Fruit fly (Drosophila melanogaster) whole organism, embryonic: ENCODE results near the gene sip3.

Experiments used
- C15 ChIP-seq: fragments of 200-800 bp; sonication (Bioruptor generic); IDR thresholded peaks from 3 replicates; pipeline ENCODE4 v1.3.6; 2022; ENCODE audit warnings: missing biosample characterization, missing genetic modification characterization
- CG11247 ChIP-seq: fragments of 200-800 bp; sonication (Bioruptor generic); IDR thresholded peaks from 2 replicates; pipeline ENCODE4 v1.3.6; 2022; ENCODE audit warnings: missing biosample characterization, missing genetic modification characterization
- CG11695 ChIP-seq: fragments of 200-800 bp; sonication (Bioruptor generic); IDR thresholded peaks from 3 replicates; pipeline ENCODE4 v1.3.6; 2022; ENCODE audit warnings: missing biosample characterization, missing genetic modification characterization
- CG12219 ChIP-seq: fragments of 200-800 bp; sonication (Bioruptor generic); optimal IDR thresholded peaks from 3 replicates; lab custom pipeline; 2018; ENCODE audit warnings: missing biosample characterization, mild to moderate bottlenecking, missing genetic modification characterization
- CG14014 ChIP-seq: fragments of 200-800 bp; sonication (Bioruptor generic); IDR thresholded peaks from 2 replicates; pipeline ENCODE4 v1.3.6; 2022; ENCODE audit warnings: missing biosample characterization, missing genetic modification characterization
- CG14860 ChIP-seq: fragments of 200-800 bp; sonication (Bioruptor generic); IDR thresholded peaks from 3 replicates; pipeline ENCODE4 v1.3.6; 2022; ENCODE audit warnings: missing biosample characterization, missing genetic modification characterization; ENCODE audit not compliant: partially characterized antibody
- CG14965 ChIP-seq: fragments of 200-800 bp; sonication (Bioruptor generic); optimal IDR thresholded peaks from 2 replicates; lab custom pipeline; 2016; ENCODE audit warnings: missing biosample characterization, missing genetic modification characterization, borderline replicate concordance
- CG16863 ChIP-seq: fragments of 200-800 bp; sonication (Bioruptor generic); optimal IDR thresholded peaks from 3 replicates; lab custom pipeline; 2016; ENCODE audit warnings: missing biosample characterization, missing genetic modification characterization
- CG17802 ChIP-seq: fragments of 200-800 bp; sonication (Bioruptor generic); optimal IDR thresholded peaks from 2 replicates; lab custom pipeline; 2018; ENCODE audit warnings: missing biosample characterization, mild to moderate bottlenecking, missing genetic modification characterization, moderate library complexity
- CG17829 ChIP-seq: fragments of 200-800 bp; optimal IDR thresholded peaks from 2 replicates; lab custom pipeline; 2019; ENCODE audit warnings: missing biosample characterization, mild to moderate bottlenecking, missing genetic modification characterization, moderate library complexity
- CG2120 ChIP-seq: fragments of 200-800 bp; sonication (Bioruptor generic); optimal IDR thresholded peaks from 3 replicates; lab custom pipeline; 2016; ENCODE audit warnings: missing biosample characterization, missing genetic modification characterization
- CG30403 ChIP-seq: fragments of 200-800 bp; sonication (Bioruptor generic); optimal IDR thresholded peaks from 3 replicates; lab custom pipeline; 2016; ENCODE audit warnings: missing biosample characterization, missing genetic modification characterization
- CG3847 ChIP-seq: fragments of 200-800 bp; sonication (Bioruptor generic); IDR thresholded peaks from 2 replicates; pipeline ENCODE4 v1.3.6; 2022; ENCODE audit warnings: missing biosample characterization, missing genetic modification characterization
- CG4617 ChIP-seq: fragments of 200-800 bp; sonication (Bioruptor generic); optimal IDR thresholded peaks from 3 replicates; lab custom pipeline; 2016; ENCODE audit warnings: missing biosample characterization, missing genetic modification characterization, borderline replicate concordance
- CG8388 ChIP-seq: fragments of 200-800 bp; sonication (Bioruptor generic); optimal IDR thresholded peaks from 2 replicates; lab custom pipeline; 2019; ENCODE audit warnings: missing biosample characterization, mild to moderate bottlenecking, missing genetic modification characterization, moderate library complexity
- CG9876 ChIP-seq: fragments of 200-800 bp; sonication (Bioruptor generic); optimal IDR thresholded peaks from 2 replicates; lab custom pipeline; 2016; ENCODE audit warnings: missing biosample characterization, missing genetic modification characterization
- CkIIα-i1 ChIP-seq: fragments of 200-800 bp; sonication (Bioruptor generic); IDR thresholded peaks from 2 replicates; pipeline ENCODE4 v1.3.6; 2022; ENCODE audit warnings: missing biosample characterization, missing genetic modification characterization
- Dip3 ChIP-seq: fragments of 200-800 bp; sonication (Bioruptor generic); optimal IDR thresholded peaks from 3 replicates; lab custom pipeline; 2016; ENCODE audit warnings: missing biosample characterization, missing genetic modification characterization
- Dref ChIP-seq: fragments of 200-800 bp; sonication (Bioruptor generic); IDR thresholded peaks from 2 replicates; pipeline ENCODE4 v1.3.6; 2022; ENCODE audit warnings: missing biosample characterization, missing genetic modification characterization
- Ets97D ChIP-seq: fragments of 200-800 bp; sonication (Bioruptor generic); optimal IDR thresholded peaks from 3 replicates; lab custom pipeline; 2016; ENCODE audit warnings: missing biosample characterization, missing genetic modification characterization
- HmgZ ChIP-seq: fragments of 200-800 bp; sonication (Bioruptor generic); optimal IDR thresholded peaks from 2 replicates; lab custom pipeline; 2018; ENCODE audit warnings: missing biosample characterization, mild to moderate bottlenecking, missing genetic modification characterization
- MBD-R2 ChIP-seq: fragments of 200-800 bp; sonication (Bioruptor generic); IDR thresholded peaks from 2 replicates; pipeline ENCODE4 v1.3.6; 2022; ENCODE audit warnings: missing biosample characterization, missing genetic modification characterization
- Mes4 ChIP-seq: fragments of 200-800 bp; sonication (Bioruptor generic); optimal IDR thresholded peaks from 2 replicates; lab custom pipeline; 2016; ENCODE audit warnings: missing biosample characterization, missing genetic modification characterization
- NC2β ChIP-seq: fragments of 200-800 bp; sonication (Bioruptor generic); optimal IDR thresholded peaks from 2 replicates; lab custom pipeline; 2016; ENCODE audit warnings: missing biosample characterization, missing genetic modification characterization
- Rx ChIP-seq: fragments of 200-800 bp; sonication (Bioruptor generic); IDR thresholded peaks from 2 replicates; pipeline ENCODE4 v1.3.6; 2022; ENCODE audit warnings: missing biosample characterization, missing genetic modification characterization
- Usf ChIP-seq: fragments of 200-800 bp; sonication (Bioruptor generic); optimal IDR thresholded peaks from 2 replicates; lab custom pipeline; 2017; ENCODE audit warnings: missing genotype, missing biosample characterization, missing genetic modification characterization
- Xrp1 ChIP-seq: fragments of 200-800 bp; sonication (Bioruptor generic); IDR thresholded peaks from 2 replicates; pipeline ENCODE4 v1.3.6; 2022; ENCODE audit warnings: missing biosample characterization, missing genetic modification characterization
- amos ChIP-seq: fragments of 200-800 bp; sonication (Bioruptor generic); IDR thresholded peaks from 2 replicates; pipeline ENCODE4 v1.3.6; 2022; ENCODE audit warnings: missing biosample characterization, missing genetic modification characterization; ENCODE audit not compliant: partially characterized antibody
- ato ChIP-seq: fragments of 200-800 bp; sonication (Bioruptor generic); IDR thresholded peaks from 2 replicates; pipeline ENCODE4 v1.3.6; 2022; ENCODE audit warnings: missing biosample characterization, missing genetic modification characterization; ENCODE audit not compliant: partially characterized antibody
- chif ChIP-seq, 2 experiments: fragments of 200-800 bp; sonication (Bioruptor generic); optimal IDR thresholded peaks; 3 replicates each; lab custom pipeline; 2016; ENCODE audit warnings: missing biosample characterization in 2 of 2, missing genetic modification characterization in 2 of 2
- dmrt11E ChIP-seq: fragments of 200-800 bp; sonication (Bioruptor generic); optimal IDR thresholded peaks from 3 replicates; lab custom pipeline; 2018; ENCODE audit warnings: missing biosample characterization, mild to moderate bottlenecking, missing genetic modification characterization, moderate library complexity
- ewg ChIP-seq: fragments of 200-800 bp; sonication (Bioruptor generic); optimal IDR thresholded peaks from 3 replicates; lab custom pipeline; 2017; ENCODE audit warnings: mild to moderate bottlenecking, missing biosample characterization, missing genetic modification reagents, missing genetic modification characterization
- inv ChIP-seq: fragments of 200-800 bp; sonication (Bioruptor generic); IDR thresholded peaks from 2 replicates; pipeline ENCODE4 v1.3.6; 2022; ENCODE audit warnings: missing biosample characterization, missing genetic modification characterization; ENCODE audit not compliant: partially characterized antibody
- jumu ChIP-seq: fragments of 200-800 bp; sonication (Bioruptor generic); optimal IDR thresholded peaks from 3 replicates; lab custom pipeline; 2016; ENCODE audit warnings: missing biosample characterization, missing genetic modification characterization
- lbe ChIP-seq: fragments of 200-800 bp; sonication (Bioruptor generic); optimal IDR thresholded peaks from 2 replicates; lab custom pipeline; 2016; ENCODE audit warnings: missing biosample characterization, mild to moderate bottlenecking, missing genetic modification characterization
- mirr ChIP-seq: fragments of 200-800 bp; sonication (Bioruptor generic); optimal IDR thresholded peaks from 3 replicates; lab custom pipeline; 2018; ENCODE audit warnings: missing biosample characterization, mild to moderate bottlenecking, missing genetic modification characterization
- odd ChIP-seq: fragments of 200-800 bp; sonication (Bioruptor generic); optimal IDR thresholded peaks from 2 replicates; lab custom pipeline; 2017; ENCODE audit warnings: missing biosample characterization, mild to moderate bottlenecking, missing genetic modification characterization
- repo ChIP-seq: fragments of 200-800 bp; sonication (Bioruptor generic); optimal IDR thresholded peaks from 2 replicates; lab custom pipeline; 2016; ENCODE audit warnings: missing biosample characterization, missing genetic modification characterization
- row ChIP-seq: fragments of 200-800 bp; sonication (Bioruptor generic); IDR thresholded peaks from 3 replicates; pipeline ENCODE4 v1.3.6; 2022; ENCODE audit warnings: missing biosample characterization, missing genetic modification characterization
- sc ChIP-seq, 3 experiments: fragments of >200 bp in 2 of 3; fragments of 200-800 bp in 1 of 3; sonication (Bioruptor generic) in 1 of 3; optimal IDR thresholded peaks; 2 replicates in 2 of 3; 3 replicates in 1 of 3; lab custom pipeline; 2017; ENCODE audit warnings: mild to moderate bottlenecking in 1 of 3, missing biosample characterization in 1 of 3, missing genetic modification characterization in 1 of 3, missing genetic modification reagents in 1 of 3
- sens-2 ChIP-seq: fragments of 200-800 bp; sonication (Bioruptor generic); IDR thresholded peaks from 2 replicates; pipeline ENCODE4 v1.3.6; 2022; ENCODE audit warnings: missing biosample characterization, missing genetic modification characterization
- sna ChIP-seq: fragments of 200-800 bp; sonication (Bioruptor generic); IDR thresholded peaks from 2 replicates; pipeline ENCODE4 v1.3.6; 2022; ENCODE audit warnings: missing biosample characterization, missing genetic modification characterization; ENCODE audit not compliant: partially characterized antibody
- sob ChIP-seq: fragments of 200-800 bp; sonication (Bioruptor generic); IDR thresholded peaks from 2 replicates; pipeline ENCODE4 v1.3.6; 2022; ENCODE audit warnings: missing biosample characterization, missing genetic modification characterization
- tgo ChIP-seq: fragments of 200-800 bp; sonication (Bioruptor generic); IDR thresholded peaks from 3 replicates; pipeline ENCODE4 v1.3.6; 2022; ENCODE audit warnings: missing biosample characterization, missing genetic modification characterization
- tin ChIP-seq: fragments of 200-800 bp; sonication (Bioruptor generic); optimal IDR thresholded peaks from 3 replicates; lab custom pipeline; 2016; ENCODE audit warnings: missing biosample characterization, missing genetic modification characterization
- trem ChIP-seq: fragments of 200-800 bp; optimal IDR thresholded peaks from 3 replicates; lab custom pipeline; 2019; ENCODE audit warnings: missing biosample characterization, mild to moderate bottlenecking, missing genetic modification characterization, moderate library complexity
- unc-4 ChIP-seq: fragments of 200-800 bp; sonication (Bioruptor generic); IDR thresholded peaks from 2 replicates; pipeline ENCODE4 v1.3.6; 2022; ENCODE audit warnings: missing biosample characterization, missing genetic modification characterization; ENCODE audit not compliant: partially characterized antibody
- vfl ChIP-seq: fragments of 200-800 bp; sonication (Bioruptor generic); optimal IDR thresholded peaks from 2 replicates; lab custom pipeline; 2016; ENCODE audit warnings: missing biosample characterization, missing genetic modification characterization

sip3 gene

DNA sequence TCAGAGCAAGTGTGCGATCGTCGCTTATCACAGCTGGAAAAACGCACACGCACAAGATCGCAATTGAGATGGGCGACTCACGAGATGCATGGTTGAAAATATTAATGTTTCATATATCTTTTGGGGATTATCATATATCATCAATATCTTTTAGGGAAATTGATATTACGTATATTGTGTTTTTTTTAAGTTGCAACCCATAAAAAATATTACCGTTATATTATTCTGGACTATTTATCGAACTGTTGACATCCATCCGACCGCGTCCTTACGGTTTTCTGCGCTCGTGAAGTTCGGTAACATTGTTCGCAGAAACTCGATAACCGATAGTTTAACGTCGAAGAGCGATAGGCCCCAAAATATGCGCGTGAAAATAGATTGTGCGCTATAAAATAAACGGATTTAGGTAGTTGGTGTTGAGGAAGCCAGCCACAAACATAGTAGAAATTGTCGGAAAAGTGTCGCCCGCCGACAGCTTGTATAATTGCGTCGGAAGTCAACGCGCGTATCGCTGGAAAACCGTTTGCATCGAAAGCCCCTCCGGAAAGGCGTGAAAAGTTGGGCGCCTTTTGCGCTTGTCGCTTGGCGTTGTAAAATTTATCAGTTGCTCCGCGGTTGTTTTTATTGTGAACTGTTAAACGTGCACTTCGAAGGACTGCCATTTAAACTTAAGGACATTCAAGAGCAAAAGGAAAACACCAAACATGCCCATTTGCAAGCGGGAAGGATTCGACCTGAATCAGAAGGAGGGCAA, 21.8 kb downstream of the sip3 start, which contains the start of the genes Mccc1 and Acf (continued):
- peak; percentile 51; the same call in 1 of the 2 replicates for TF ChIP-seq sna (GFP tag; lab: Robert Waterston, UW)
- TF ChIP-seq trem (tag; lab: Kevin White, UChicago): peak; percentile 54
- TF ChIP-seq Dip3: peak; percentile 26
- no peak for TF ChIP-seq sc (optimal IDR thresholded peaks at IDR 0.05; lab: Kevin White, UChicago)
- no peak for TF ChIP-seq sc (GFP tag; optimal IDR thresholded peaks at IDR 0.05; lab: Kevin White, UChicago)
- peak; percentile 54 for TF ChIP-seq Xrp1 (GFP tag; lab: Robert Waterston, UW)
- TF ChIP-seq ato (GFP tag; lab: Robert Waterston, UW): peak; percentile 41; the same call in 1 of the 2 replicates
- no peak for TF ChIP-seq odd (GFP tag; lab: Kevin White, UChicago)
- TF ChIP-seq jumu (GFP tag; lab: Kevin White, UChicago): peak; percentile 31
- TF ChIP-seq CG3847: peak; percentile 44; the same call in 1 of the 2 replicates
- TF ChIP-seq Dref: peak; percentile 71
- no peak for TF ChIP-seq C15 (GFP tag; lab: Robert Waterston, UW)
- TF ChIP-seq Rx (GFP tag; lab: Robert Waterston, UW): no peak
- no peak for TF ChIP-seq CG12219 (GFP tag; lab: Kevin White, UChicago)
- TF ChIP-seq CG4617 (GFP tag; lab: Kevin White, UChicago): no peak
- peak; percentile 35; the same call in 1 of the 2 replicates for TF ChIP-seq MBD-R2 (GFP tag; lab: Robert Waterston, UW)
- no peak for TF ChIP-seq CG14965 (GFP tag; lab: Kevin White, UChicago)
- TF ChIP-seq CG8388 (GFP tag; lab: Kevin White, UChicago): no peak
- peak; percentile 47 for TF ChIP-seq HmgZ (tag; lab: Kevin White, UChicago)
- peak; percentile 37; the same call in 1 of the 2 replicates for TF ChIP-seq sob (GFP tag; lab: Robert Waterston, UW)
- no peak for TF ChIP-seq CkIIα-i1 (GFP tag; lab: Robert Waterston, UW)
- TF ChIP-seq repo: no peak
- no peak for TF ChIP-seq CG17802 (tag; lab: Kevin White, UChicago)
- TF ChIP-seq NC2β (GFP tag; lab: Kevin White, UChicago): peak; percentile 55
- peak; percentile 22 for TF ChIP-seq tin (GFP tag; lab: Kevin White, UChicago)
- 0 out of 2 replicates have a peak, but pooled peaks have one; percentile 30 for TF ChIP-seq CG11247 (GFP tag; lab: Robert Waterston, UW)
- TF ChIP-seq inv (GFP tag; lab: Robert Waterston, UW): no peak; the same call in none of the 2 replicates
- no peak for TF ChIP-seq lbe (GFP tag; lab: Kevin White, UChicago)
- TF ChIP-seq CG9876 (GFP tag; lab: Kevin White, UChicago): no peak
- peak; percentile 65 for TF ChIP-seq CG30403 (GFP tag; lab: Kevin White, UChicago)
- TF ChIP-seq unc-4 (GFP tag; lab: Robert Waterston, UW): peak; percentile 57; the same call in 1 of the 2 replicates
- no peak for TF ChIP-seq sens-2 (GFP tag; lab: Robert Waterston, UW)
- no peak for TF ChIP-seq dmrt11E (tag; lab: Kevin White, UChicago)
- TF ChIP-seq vfl (GFP tag; lab: Kevin White, UChicago): peak; percentile 14
- peak; percentile 59 for TF ChIP-seq CG17829 (tag; lab: Kevin White, UChicago)
- TF ChIP-seq CG2120 (GFP tag; lab: Kevin White, UChicago): peak; percentile 68
- peak; percentile 65 for TF ChIP-seq amos (GFP tag; lab: Robert Waterston, UW)
- peak; percentile 77 for TF ChIP-seq row (GFP tag; lab: Robert Waterston, UW)
- TF ChIP-seq mirr (GFP tag; lab: Kevin White, UChicago): no peak
- TF ChIP-seq tgo (GFP tag; lab: Robert Waterston, UW): peak; percentile 46; the same call in 1 of the 3 replicates
- peak; percentile 54 for TF ChIP-seq Ets97D (GFP tag; lab: Kevin White, UChicago)
- TF ChIP-seq CG14014 (GFP tag; lab: Robert Waterston, UW): 0 out of 2 replicates have a peak, but pooled peaks have one; percentile 15
- TF ChIP-seq ewg (GFP tag; lab: Kevin White, UChicago): peak; percentile 44
- no peak for TF ChIP-seq Usf (GFP tag; lab: Kevin White, UChicago)
- peak in 1 of 2 experiments; percentile 31 for TF ChIP-seq chif (GFP tag; optimal IDR thresholded peaks at IDR 0.05; lab: Kevin White, UChicago)
- peak; percentile 48; the same call in 1 of the 3 replicates for TF ChIP-seq CG14860 (GFP tag; lab: Robert Waterston, UW)
- TF ChIP-seq CG11695 (GFP tag; lab: Robert Waterston, UW): no peak
- TF ChIP-seq CG16863 (GFP tag; lab: Kevin White, UChicago): peak; percentile 29
- TF ChIP-seq Mes4 (GFP tag; lab: Kevin White, UChicago): peak; percentile 2
